Worm (Caenorhabditis elegans) whole organism, L4/young adult: ENCODE measurements around the gene ptpn-22.

Experiments used
- W03F9.2 ChIP-seq: fragments of 150-350 bp; optimal IDR thresholded peaks from 2 replicates; lab custom pipeline; 2014; ENCODE audit warnings: missing biosample characterization, missing genetic modification characterization
- him-1 ChIP-seq: sonication (generic microtip); optimal IDR thresholded peaks from 2 replicates; lab custom pipeline; 2016; ENCODE audit warnings: missing genotype, missing genetic modification reagents, missing genetic modification characterization, missing compliant biosample characterization

DNA sequence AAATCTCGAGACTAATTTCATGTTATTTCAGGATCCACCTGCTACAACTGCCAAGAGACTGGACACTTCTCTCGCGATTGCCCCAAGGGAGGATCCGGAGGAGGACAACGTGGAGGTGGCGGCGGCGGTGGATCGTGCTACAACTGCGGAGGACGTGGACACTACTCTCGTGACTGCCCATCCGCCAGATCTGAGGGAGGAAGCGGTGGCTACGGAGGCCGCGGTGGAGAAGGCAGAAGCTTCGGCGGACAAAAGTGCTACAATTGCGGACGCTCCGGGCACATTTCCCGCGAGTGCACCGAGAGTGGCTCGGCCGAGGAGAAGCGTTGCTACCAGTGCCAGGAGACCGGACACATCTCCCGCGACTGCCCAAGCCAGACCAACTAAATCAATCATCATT is 29.5 kb downstream of the ptpn-22 start:
- TF ChIP-seq him-1 (tag; lab: Kevin White, UChicago) (no peak), W03F9.2 (tag; lab: Kevin White, UChicago) (no peak)
